Worm (Caenorhabditis elegans): ENCODE results near the gene srz-10.

srz-10 gene

ce11 chrV:15272263-15272662, 36.6 kb downstream of the srz-10 start, which contains the start of gene T10H4.4:
T10H4.4 (minus strand) TSS chrV:15272363.
- TF ChIP-seq madf-8 (GFP tag; conservative IDR thresholded peaks at IDR 0.05) (no peak), dpff-1 (tag; optimal IDR thresholded peaks at IDR 0.05) (no peak), F33H1.4 (GFP tag; IDR thresholded peaks at IDR 0.05) (no peak), atf-7 (tag; optimal IDR thresholded peaks at IDR 0.05) (no peak), bed-1 (GFP tag; IDR thresholded peaks at IDR 0.05) (no peak), lin-40 (tag; optimal IDR thresholded peaks at IDR 0.05) (no peak), rcor-1 (GFP tag; IDR thresholded peaks at IDR 0.05) (no peak), hlh-26 (GFP tag; conservative IDR thresholded peaks at IDR 0.05) (no peak), egrh-3 (GFP tag; IDR thresholded peaks at IDR 0.05) (no peak), F39B2.1 (GFP tag; IDR thresholded peaks at IDR 0.05) (no peak), ekl-4 (GFP tag; IDR thresholded peaks at IDR 0.05) (no peak), D2030.7 (GFP tag; IDR thresholded peaks at IDR 0.05) (no peak), snpc-3.4 (tag; optimal IDR thresholded peaks at IDR 0.05) (no peak), him-1 (tag; optimal IDR thresholded peaks at IDR 0.05) (no peak), athp-1 (tag; optimal IDR thresholded peaks at IDR 0.05) (no peak), sptf-2 (GFP tag; optimal IDR thresholded peaks at IDR 0.05) (no peak), T26A5.8 (tag; optimal IDR thresholded peaks at IDR 0.05) (no peak), ztf-6 (GFP tag; IDR thresholded peaks at IDR 0.05) (no peak), mcd-1 (GFP tag; IDR thresholded peaks at IDR 0.05) (no peak)

DNA sequence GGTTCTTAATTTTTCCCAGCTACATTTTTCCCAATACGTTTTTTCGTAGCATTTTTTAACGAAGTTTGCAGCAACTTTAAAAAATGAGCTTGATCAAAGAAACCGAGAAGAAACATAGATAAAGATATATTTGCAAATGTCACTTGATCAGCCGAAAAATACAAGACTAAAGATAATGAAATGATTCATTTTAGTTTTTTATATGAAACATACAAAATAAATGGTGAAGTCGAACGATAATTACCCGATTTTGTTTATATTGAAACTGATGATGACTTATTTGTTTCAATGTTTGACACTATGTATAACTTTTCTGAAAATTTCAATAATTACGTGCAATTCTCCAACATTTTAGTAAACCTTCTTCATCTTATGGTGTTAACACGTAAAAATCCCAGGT, 40.6 kb downstream of the srz-10 start, which contains the start of gene srw-22:
srw-22 (plus strand) TSS at position 301 of the 400 bp plus-strand sequence.
- TF ChIP-seq tbx-9 (tag; optimal IDR thresholded peaks at IDR 0.05; ENCODE audit: borderline replicate concordance) = no peak
- no peak for TF ChIP-seq aptf-3 (GFP tag; IDR thresholded peaks at IDR 0.05)

DNA sequence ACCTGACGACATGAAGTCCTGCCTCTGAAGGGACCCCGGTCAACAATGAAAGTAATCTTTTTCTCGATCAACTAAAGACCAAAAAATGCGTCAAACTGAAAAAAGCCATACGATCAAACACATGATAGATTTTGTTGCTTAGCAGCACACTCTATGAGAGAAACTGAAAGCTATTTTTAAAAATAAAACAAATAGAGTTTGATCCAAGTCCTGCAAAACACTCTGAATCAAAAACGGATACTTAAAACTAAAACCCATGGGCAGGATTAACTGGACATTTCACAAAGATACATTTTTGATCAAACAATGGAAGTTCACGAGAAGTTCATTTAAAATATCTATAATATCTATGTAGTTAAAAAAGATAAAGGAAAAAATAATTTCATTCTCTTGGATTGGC, 41.5 kb downstream of the srz-10 start, which contains the start of gene T10H4.13:
T10H4.13 (minus strand) TSS at position 101 of the 400 bp plus-strand sequence.
- no peak for TF ChIP-seq lsy-27 (tag; optimal IDR thresholded peaks at IDR 0.05; ENCODE audit: borderline replicate concordance, insufficient read depth)
- no peak for TF ChIP-seq F57C9.4 (tag; optimal IDR thresholded peaks at IDR 0.05)
- TF ChIP-seq Y67H2A.10 (GFP tag; conservative IDR thresholded peaks at IDR 0.05) = no peak
- no peak for TF ChIP-seq ztf-25 (GFP tag; IDR thresholded peaks at IDR 0.05)
- no peak for TF ChIP-seq F52B5.7 (tag; optimal IDR thresholded peaks at IDR 0.05)

DNA sequence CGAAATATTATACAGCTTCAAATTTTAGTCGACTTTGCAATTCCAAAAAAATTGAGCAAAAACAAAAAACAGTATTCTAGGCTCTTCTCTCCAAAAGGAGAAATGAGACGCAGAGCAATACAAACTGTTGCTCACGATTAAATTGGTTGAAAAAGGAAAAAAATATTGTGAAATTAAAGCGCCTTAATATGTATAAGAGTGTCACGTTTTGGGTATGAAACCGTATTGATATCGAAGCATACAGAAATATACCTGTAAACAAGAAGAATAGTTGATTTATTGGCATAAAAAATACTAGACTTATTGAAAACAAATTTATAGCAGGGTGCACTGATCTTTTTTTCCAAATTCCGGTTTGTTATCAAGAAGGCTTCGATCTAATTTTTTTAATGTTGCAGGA, 43.1 kb downstream of the srz-10 start, which contains the start of gene M01B2.13:
M01B2.13 (minus strand) TSS at position 101 of the 400 bp plus-strand sequence.
- TF ChIP-seq let-607 (tag; optimal IDR thresholded peaks at IDR 0.05) (no peak), cebp-1 (GFP tag; IDR thresholded peaks at IDR 0.05) (no peak), cebp-1 (tag; optimal IDR thresholded peaks at IDR 0.05) (no peak), mcd-1 (GFP tag; IDR thresholded peaks at IDR 0.05) (no peak), let-526 (GFP tag; IDR thresholded peaks at IDR 0.05) (no peak), nfya-1 (tag; optimal IDR thresholded peaks at IDR 0.05; ENCODE audit: borderline replicate concordance, insufficient read depth) (no peak), madf-3 (GFP tag; IDR thresholded peaks at IDR 0.05) (no peak), cebp-2 (GFP tag; IDR thresholded peaks at IDR 0.05) (no peak), lir-1 (GFP tag; conservative IDR thresholded peaks at IDR 0.05) (no peak), D2030.7 (GFP tag; IDR thresholded peaks at IDR 0.05) (no peak), ceh-40 (GFP tag; IDR thresholded peaks at IDR 0.05) (no peak), lsy-27 (tag; optimal IDR thresholded peaks at IDR 0.05; ENCODE audit: borderline replicate concordance, insufficient read depth) (no peak), F55B11.4 (tag; optimal IDR thresholded peaks at IDR 0.05; ENCODE audit: borderline replicate concordance, insufficient read depth) (no peak), bed-1 (GFP tag; IDR thresholded peaks at IDR 0.05) (no peak), somi-1 (GFP tag; optimal IDR thresholded peaks at IDR 0.05) (no peak)
